Fruit fly (Drosophila melanogaster): ENCODE measurements around the gene tzn.
A peak's percentile ranks its signal among the peaks of the same experiment; 100 is the strongest.

tzn gene

DNA sequence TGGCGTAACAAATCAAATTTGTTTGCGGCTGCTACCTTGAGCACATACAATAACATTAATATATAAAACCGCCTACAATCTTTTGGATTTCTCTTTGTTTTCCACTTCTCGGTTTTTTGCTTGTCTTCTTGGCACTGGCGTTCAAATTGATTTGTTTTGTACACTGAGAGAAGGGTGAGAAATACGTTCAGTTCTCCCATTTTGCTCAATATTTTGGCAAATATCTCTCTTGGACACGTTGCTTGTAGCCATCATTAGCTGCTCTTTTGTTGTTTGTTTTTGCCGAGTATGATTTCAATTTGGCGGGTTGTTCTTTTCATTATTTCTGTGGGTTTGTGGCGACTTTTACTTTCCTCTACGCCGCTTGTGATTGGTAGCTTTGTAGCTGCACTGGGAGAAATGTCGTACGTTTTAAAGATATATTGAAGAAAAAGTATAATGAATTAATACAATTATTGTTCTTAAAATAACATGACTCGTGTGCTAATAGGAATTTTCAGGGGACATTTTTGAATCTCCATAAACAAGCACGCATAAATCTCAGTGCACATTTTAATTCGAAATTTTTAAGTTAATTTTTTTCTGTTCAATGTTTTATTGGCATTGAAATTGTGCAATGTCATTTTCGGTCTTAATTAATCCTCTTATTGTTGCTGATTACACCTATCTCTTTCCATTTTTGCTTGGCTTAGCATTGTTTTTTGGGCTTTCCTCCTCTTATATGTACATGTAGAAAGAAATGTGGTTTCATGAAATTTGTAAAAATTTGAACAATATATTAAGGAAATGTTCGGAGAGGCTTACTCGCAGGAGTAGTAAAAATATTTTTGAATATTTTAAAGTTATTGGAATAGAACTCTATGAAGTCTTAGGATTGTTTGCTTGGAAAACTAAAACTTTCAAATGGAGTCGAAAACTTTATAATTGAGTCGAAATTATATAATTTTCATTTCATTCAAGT, 28.8 kb downstream of the tzn start (continued):
- TF ChIP-seq CG1647 (GFP tag; optimal IDR thresholded peaks at IDR 0.05) (no peak), CG10565 (GFP tag; optimal IDR thresholded peaks at IDR 0.05) (no peak), ATbp (GFP tag; optimal IDR thresholded peaks at IDR 0.05) (no peak), z (GFP tag; IDR thresholded peaks at IDR 0.05) (no peak), Hr51 (GFP tag; optimal IDR thresholded peaks at IDR 0.05) (no peak), C15 (GFP tag; IDR thresholded peaks at IDR 0.05) (0 out of 3 replicates have a peak, but pooled peaks have one; percentile 43), CG11695 (GFP tag; IDR thresholded peaks at IDR 0.05) (peak; percentile 39; the same call in 1 of the 3 replicates), emc (GFP tag; optimal IDR thresholded peaks at IDR 0.05) (no peak), CG4854 (GFP tag; optimal IDR thresholded peaks at IDR 0.05) (no peak), Deaf1 (tag; optimal IDR thresholded peaks at IDR 0.05) (no peak), CG11696 (GFP tag; IDR thresholded peaks at IDR 0.05) (no peak), pros (GFP tag; optimal IDR thresholded peaks at IDR 0.05) (no peak), CG5180 (GFP tag; optimal IDR thresholded peaks at IDR 0.05) (no peak), dpn (GFP tag; optimal IDR thresholded peaks at IDR 0.05) (peak in 1 of 2 experiments; percentile 15), zen (tag; optimal IDR thresholded peaks at IDR 0.05) (no peak), bsh (GFP tag; optimal IDR thresholded peaks at IDR 0.05) (no peak), CG7745 (tag; optimal IDR thresholded peaks at IDR 0.05) (no peak), crp (GFP tag; optimal IDR thresholded peaks at IDR 0.05) (no peak), gsb (GFP tag; IDR thresholded peaks at IDR 0.05) (no peak), mam (GFP tag; optimal IDR thresholded peaks at IDR 0.05) (peak; percentile 29), CG2120 (GFP tag; optimal IDR thresholded peaks at IDR 0.05) (peak; percentile 65), Bdp1 (GFP tag; optimal IDR thresholded peaks at IDR 0.05) (no peak), CTCF (GFP tag; optimal IDR thresholded peaks at IDR 0.05) (no peak), onecut (GFP tag; IDR thresholded peaks at IDR 0.05) (no peak), CG10147 (GFP tag; optimal IDR thresholded peaks at IDR 0.05) (no peak), lilli (GFP tag; optimal IDR thresholded peaks at IDR 0.05) (peak; percentile 51), lab (GFP tag; optimal IDR thresholded peaks at IDR 0.05) (no peak), CG10209 (GFP tag; optimal IDR thresholded peaks at IDR 0.05) (no peak), sc (optimal IDR thresholded peaks at IDR 0.05) (no peak), sc (GFP tag; optimal IDR thresholded peaks at IDR 0.05) (no peak), CoRest (tag; optimal IDR thresholded peaks at IDR 0.05) (no peak), CG11093 (GFP tag; IDR thresholded peaks at IDR 0.05) (no peak), CG6689 (GFP tag; IDR thresholded peaks at IDR 0.05) (0 out of 2 replicates have a peak, but pooled peaks have one; percentile 15), CG30403 (GFP tag; optimal IDR thresholded peaks at IDR 0.05) (peak; percentile 61), CG31441 (GFP tag; IDR thresholded peaks at IDR 0.05) (peak; percentile 11; the same call in 1 of the 2 replicates), insv (GFP tag; optimal IDR thresholded peaks at IDR 0.05) (no peak), CG32767 (GFP tag; IDR thresholded peaks at IDR 0.05) (no peak), Dll (GFP tag; IDR thresholded peaks at IDR 0.05; ENCODE audit: partially characterized antibody) (no peak), Elba2 (GFP tag; optimal IDR thresholded peaks at IDR 0.05) (no peak), Xbp1 (GFP tag; optimal IDR thresholded peaks at IDR 0.05) (peak; percentile 48), CG9437 (GFP tag; optimal IDR thresholded peaks at IDR 0.05) (no peak), CG13894 (tag; optimal IDR thresholded peaks at IDR 0.05) (no peak), CG34376 (GFP tag; optimal IDR thresholded peaks at IDR 0.05) (no peak), bcd (GFP tag; optimal IDR thresholded peaks at IDR 0.05) (no peak), CG14860 (GFP tag; IDR thresholded peaks at IDR 0.05; ENCODE audit: partially characterized antibody) (no peak), Dfd (GFP tag; optimal IDR thresholded peaks at IDR 0.05) (no peak), sens (GFP tag) (peak; percentile 82), CG6683 (GFP tag; optimal IDR thresholded peaks at IDR 0.05) (no peak), CG12155 (GFP tag; optimal IDR thresholded peaks at IDR 0.05) (peak; percentile 4)
